ENCODE assay signal across 5 fruit fly cellular contexts in genomic region chr3L:5359208-5360003, dm6.
A peak's percentile ranks its signal among the peaks of the same experiment; 100 is the strongest.
TF ChIP-seq lines count a peak whose summit lies in the region.

Gene Klp64D, minus strand, starts transcription at chr3L:5359392.

- no peak for TF ChIP-seq CTCF in whole organism, embryonic (GFP tag; optimal IDR thresholded peaks at IDR 0.05; lab: Kevin White, UChicago)

TF ChIP-seq in whole organism, adult, 20 proteins besides CTCF, POLR2A, EP300 and RAD21 (continues in another document):
- TF ChIP-seq bab1 (GFP tag; optimal IDR thresholded peaks at IDR 0.05; lab: Kevin White, UChicago) = peak; percentile 41
- no peak for TF ChIP-seq Clk (GFP tag; optimal IDR thresholded peaks at IDR 0.05; lab: Kevin White, UChicago)
- TF ChIP-seq cnc (optimal IDR thresholded peaks at IDR 0.05; lab: Kevin White, UChicago) = no peak
- peak; percentile 10 for TF ChIP-seq CG1620 (GFP tag; optimal IDR thresholded peaks at IDR 0.05; lab: Kevin White, UChicago)
- no peak for TF ChIP-seq Crg-1 (GFP tag; optimal IDR thresholded peaks at IDR 0.05; lab: Kevin White, UChicago)
- no peak for TF ChIP-seq Hr96 (GFP tag; optimal IDR thresholded peaks at IDR 0.05; lab: Kevin White, UChicago)
- peak; percentile 30 for TF ChIP-seq Mnt (GFP tag; optimal IDR thresholded peaks at IDR 0.05; lab: Kevin White, UChicago)
- peak; percentile 48 for TF ChIP-seq tj (GFP tag; optimal IDR thresholded peaks at IDR 0.05; lab: Kevin White, UChicago)
- no peak for TF ChIP-seq toe (GFP tag; optimal IDR thresholded peaks at IDR 0.05; lab: Kevin White, UChicago)
- peak; percentile 46 for TF ChIP-seq CG14711 (tag; optimal IDR thresholded peaks at IDR 0.05; lab: Kevin White, UChicago)
- peak; percentile 35 for TF ChIP-seq CG11617 (GFP tag; optimal IDR thresholded peaks at IDR 0.05; lab: Kevin White, UChicago)
- peak; percentile 58 for TF ChIP-seq CG12768 (GFP tag; optimal IDR thresholded peaks at IDR 0.05; lab: Kevin White, UChicago)
- TF ChIP-seq pad (GFP tag; optimal IDR thresholded peaks at IDR 0.05; lab: Kevin White, UChicago) = no peak
- TF ChIP-seq CG7045 (GFP tag; optimal IDR thresholded peaks at IDR 0.05; lab: Kevin White, UChicago) = peak; percentile 50
- TF ChIP-seq kay (GFP tag; lab: Kevin White, UChicago; ENCODE audit: borderline replicate concordance) = peak; percentile 85
- TF ChIP-seq CG5204 (GFP tag; optimal IDR thresholded peaks at IDR 0.05; lab: Kevin White, UChicago) = no peak
- peak; percentile 62 for TF ChIP-seq CG7101 (tag; optimal IDR thresholded peaks at IDR 0.05; lab: Kevin White, UChicago)
- peak; percentile 24 for TF ChIP-seq CG33017 (tag; optimal IDR thresholded peaks at IDR 0.05; lab: Kevin White, UChicago)

TF ChIP-seq in whole organism, embryonic, 481 proteins besides CTCF, POLR2A, EP300 and RAD21 (continues in another document):
- TF ChIP-seq CG11696 (GFP tag; IDR thresholded peaks at IDR 0.05; lab: Robert Waterston, UW) = no peak
- TF ChIP-seq ac (GFP tag; optimal IDR thresholded peaks at IDR 0.05; lab: Kevin White, UChicago) = no peak
- TF ChIP-seq YL-1 (GFP tag; optimal IDR thresholded peaks at IDR 0.05; lab: Kevin White, UChicago) = peak; percentile 54
- no peak for TF ChIP-seq toy (GFP tag; IDR thresholded peaks at IDR 0.05; lab: Robert Waterston, UW)
- no peak for TF ChIP-seq CG1602 (GFP tag; optimal IDR thresholded peaks at IDR 0.05; lab: Kevin White, UChicago)
- TF ChIP-seq twi (tag; optimal IDR thresholded peaks at IDR 0.05; lab: Kevin White, UChicago) = peak; percentile 14
- TF ChIP-seq CG10565 (GFP tag; optimal IDR thresholded peaks at IDR 0.05; lab: Kevin White, UChicago) = no peak
- TF ChIP-seq CG33557 (GFP tag; optimal IDR thresholded peaks at IDR 0.05; lab: Kevin White, UChicago) = peak; percentile 3
- no peak for TF ChIP-seq Rx (GFP tag; IDR thresholded peaks at IDR 0.05; lab: Robert Waterston, UW)
- TF ChIP-seq gem (tag; optimal IDR thresholded peaks at IDR 0.05; lab: Kevin White, UChicago) = peak; percentile 58
- TF ChIP-seq CG14014 (GFP tag; IDR thresholded peaks at IDR 0.05; lab: Robert Waterston, UW) = peak; percentile 10; the same call in 1 of the 2 replicates
- TF ChIP-seq gsb-n (tag; optimal IDR thresholded peaks at IDR 0.05; lab: Kevin White, UChicago) = no peak
- peak; percentile 74 for TF ChIP-seq B-H2 (GFP tag; optimal IDR thresholded peaks at IDR 0.05; lab: Kevin White, UChicago)
- TF ChIP-seq wek (GFP tag; optimal IDR thresholded peaks at IDR 0.05; lab: Kevin White, UChicago) = no peak
- TF ChIP-seq Lpt (GFP tag; optimal IDR thresholded peaks at IDR 0.05; lab: Kevin White, UChicago) = no peak
- no peak for TF ChIP-seq yki (optimal IDR thresholded peaks at IDR 0.05; lab: Kevin White, UChicago)
- no peak for TF ChIP-seq lov (optimal IDR thresholded peaks at IDR 0.05; lab: Kevin White, UChicago)
- no peak for TF ChIP-seq lov (GFP tag; IDR thresholded peaks at IDR 0.05; lab: Robert Waterston, UW)
- TF ChIP-seq Antp (GFP tag; optimal IDR thresholded peaks at IDR 0.05; lab: Kevin White, UChicago) = no peak
- TF ChIP-seq Optix (GFP tag; IDR thresholded peaks at IDR 0.05; lab: Robert Waterston, UW) = no peak

TF ChIP-seq in whole organism, prepupa, 60 proteins besides CTCF, POLR2A, EP300 and RAD21:
- TF ChIP-seq CG32006 (GFP tag; optimal IDR thresholded peaks at IDR 0.05; lab: Kevin White, UChicago) = peak; percentile 13
- no peak for TF ChIP-seq Sox15 (GFP tag; optimal IDR thresholded peaks at IDR 0.05; lab: Kevin White, UChicago)
- TF ChIP-seq OdsH (GFP tag; optimal IDR thresholded peaks at IDR 0.05; lab: Kevin White, UChicago) = peak; percentile 22
- TF ChIP-seq net (GFP tag; optimal IDR thresholded peaks at IDR 0.05; lab: Kevin White, UChicago) = no peak
- no peak for TF ChIP-seq pdm3 (GFP tag; optimal IDR thresholded peaks at IDR 0.05; lab: Kevin White, UChicago)
- peak; percentile 14 for TF ChIP-seq svp (GFP tag; lab: Kevin White, UChicago)
- no peak for TF ChIP-seq Eip75B (GFP tag; optimal IDR thresholded peaks at IDR 0.05; lab: Kevin White, UChicago)
- 0 out of 3 replicates have a peak, but pooled peaks have one; percentile 49 for TF ChIP-seq eg (GFP tag; IDR thresholded peaks at IDR 0.05; lab: Robert Waterston, UW)
- TF ChIP-seq CG8632 (GFP tag; optimal IDR thresholded peaks at IDR 0.05; lab: Kevin White, UChicago) = peak; percentile 27
- peak; percentile 24 for TF ChIP-seq Met (GFP tag; optimal IDR thresholded peaks at IDR 0.05; lab: Kevin White, UChicago)
- no peak for TF ChIP-seq Blimp-1 (GFP tag; optimal IDR thresholded peaks at IDR 0.05; lab: Kevin White, UChicago)
- no peak for TF ChIP-seq Ets96B (tag; optimal IDR thresholded peaks at IDR 0.05; lab: Kevin White, UChicago)
- no peak for TF ChIP-seq CG15336 (GFP tag; IDR thresholded peaks at IDR 0.05; lab: Robert Waterston, UW)
- TF ChIP-seq CG3032 (tag; optimal IDR thresholded peaks at IDR 0.05; lab: Kevin White, UChicago) = peak; percentile 40
- peak; percentile 14 for TF ChIP-seq Hr4 (GFP tag; optimal IDR thresholded peaks at IDR 0.05; lab: Kevin White, UChicago)
- no peak for TF ChIP-seq Lpt (GFP tag; optimal IDR thresholded peaks at IDR 0.05; lab: Kevin White, UChicago)
- TF ChIP-seq CG10631 (GFP tag; optimal IDR thresholded peaks at IDR 0.05; lab: Kevin White, UChicago) = peak; percentile 47
- TF ChIP-seq acj6 (GFP tag; optimal IDR thresholded peaks at IDR 0.05; lab: Kevin White, UChicago) = no peak
- TF ChIP-seq vri (GFP tag; optimal IDR thresholded peaks at IDR 0.05; lab: Kevin White, UChicago) = peak; percentile 45
- no peak for TF ChIP-seq ss (GFP tag; optimal IDR thresholded peaks at IDR 0.05; lab: Kevin White, UChicago)
- no peak for TF ChIP-seq Eip78C (GFP tag; lab: Kevin White, UChicago)

TF ChIP-seq in whole organism, pupa, 21 proteins besides CTCF, POLR2A, EP300 and RAD21:
- TF ChIP-seq CG4496 (GFP tag; IDR thresholded peaks at IDR 0.05; lab: Robert Waterston, UW) = 0 out of 3 replicates have a peak, but pooled peaks have one; percentile 18
- TF ChIP-seq Pif1A (GFP tag; optimal IDR thresholded peaks at IDR 0.05; lab: Kevin White, UChicago) = no peak
- TF ChIP-seq CG15710 (tag; optimal IDR thresholded peaks at IDR 0.05; lab: Kevin White, UChicago) = peak; percentile 21
TF ChIP-seq in whole organism, pupa: peak in this region for 2.

TF ChIP-seq in whole organism, wandering third instar larva, 38 proteins besides CTCF, POLR2A, EP300 and RAD21:
- TF ChIP-seq psq (GFP tag; optimal IDR thresholded peaks at IDR 0.05; lab: Kevin White, UChicago) (no peak), jim (GFP tag; optimal IDR thresholded peaks at IDR 0.05; lab: Kevin White, UChicago) (no peak), Dfd (GFP tag; optimal IDR thresholded peaks at IDR 0.05; lab: Kevin White, UChicago) (no peak), dl (GFP tag; optimal IDR thresholded peaks at IDR 0.05; lab: Kevin White, UChicago; ENCODE audit: insufficient read depth in 1 of 2, partially characterized antibody in 2 of 2) (no peak), sage (GFP tag; optimal IDR thresholded peaks at IDR 0.05; lab: Kevin White, UChicago) (no peak), Hr83 (GFP tag; optimal IDR thresholded peaks at IDR 0.05; lab: Kevin White, UChicago; ENCODE audit: poor library complexity, severe bottlenecking) (no peak), Abd-B (GFP tag; optimal IDR thresholded peaks at IDR 0.05; lab: Kevin White, UChicago) (no peak), N (GFP tag; optimal IDR thresholded peaks at IDR 0.05; lab: Kevin White, UChicago) (no peak), Hnf4 (GFP tag; optimal IDR thresholded peaks at IDR 0.05; lab: Kevin White, UChicago) (no peak), HLH106 (tag; optimal IDR thresholded peaks at IDR 0.05; lab: Kevin White, UChicago) (peak; percentile 51), brk (GFP tag; optimal IDR thresholded peaks at IDR 0.05; lab: Kevin White, UChicago) (no peak), Hr78 (GFP tag; optimal IDR thresholded peaks at IDR 0.05; lab: Kevin White, UChicago) (no peak), Myc (optimal IDR thresholded peaks at IDR 0.05; lab: Kevin White, UChicago) (no peak), woc (GFP tag; optimal IDR thresholded peaks at IDR 0.05; lab: Kevin White, UChicago) (no peak), rgr (GFP tag; optimal IDR thresholded peaks at IDR 0.05; lab: Kevin White, UChicago) (peak; percentile 15), dsf (GFP tag; optimal IDR thresholded peaks at IDR 0.05; lab: Kevin White, UChicago; ENCODE audit: borderline replicate concordance) (no peak), CG32264 (GFP tag; optimal IDR thresholded peaks at IDR 0.05; lab: Kevin White, UChicago) (no peak), tai (GFP tag; optimal IDR thresholded peaks at IDR 0.05; lab: Kevin White, UChicago) (no peak), dmrt93B (GFP tag; optimal IDR thresholded peaks at IDR 0.05; lab: Kevin White, UChicago) (no peak), Dif (GFP tag; optimal IDR thresholded peaks at IDR 0.05; lab: Kevin White, UChicago; ENCODE audit: partially characterized antibody) (no peak), Rel (GFP tag; optimal IDR thresholded peaks at IDR 0.05; lab: Kevin White, UChicago) (no peak), Rel (tag; optimal IDR thresholded peaks at IDR 0.05; lab: Kevin White, UChicago) (peak; percentile 98), Sp1 (GFP tag; optimal IDR thresholded peaks at IDR 0.05; lab: Kevin White, UChicago) (peak; percentile 29), pan (optimal IDR thresholded peaks at IDR 0.05; lab: Kevin White, UChicago) (no peak), h (GFP tag; optimal IDR thresholded peaks at IDR 0.05; lab: Kevin White, UChicago) (peak; percentile 37), Mio (GFP tag; optimal IDR thresholded peaks at IDR 0.05; lab: Kevin White, UChicago) (no peak), GATAd (GFP tag; optimal IDR thresholded peaks at IDR 0.05; lab: Kevin White, UChicago) (no peak), Vsx2 (GFP tag; optimal IDR thresholded peaks at IDR 0.05; lab: Kevin White, UChicago; ENCODE audit: partially characterized antibody) (no peak), br (GFP tag; optimal IDR thresholded peaks at IDR 0.05; lab: Kevin White, UChicago) (no peak), sv (GFP tag; optimal IDR thresholded peaks at IDR 0.05; lab: Kevin White, UChicago) (no peak), Jra (GFP tag; optimal IDR thresholded peaks at IDR 0.05; lab: Kevin White, UChicago) (no peak), CG9705 (GFP tag; optimal IDR thresholded peaks at IDR 0.05; lab: Kevin White, UChicago) (no peak), usp (GFP tag; optimal IDR thresholded peaks at IDR 0.05; lab: Kevin White, UChicago) (no peak), foxo (GFP tag; optimal IDR thresholded peaks at IDR 0.05; lab: Kevin White, UChicago) (peak in 1 of 2 experiments; percentile 48), lola (GFP tag; optimal IDR thresholded peaks at IDR 0.05; lab: Kevin White, UChicago) (no peak), fru (GFP tag; optimal IDR thresholded peaks at IDR 0.05; lab: Kevin White, UChicago) (no peak), OdsH (GFP tag; optimal IDR thresholded peaks at IDR 0.05; lab: Kevin White, UChicago) (no peak), CrebA (GFP tag; optimal IDR thresholded peaks at IDR 0.05; lab: Kevin White, UChicago; ENCODE audit: borderline replicate concordance) (no peak), ey (GFP tag; optimal IDR thresholded peaks at IDR 0.05; lab: Kevin White, UChicago) (no peak)
